Fruit fly (Drosophila melanogaster): ENCODE results near the gene CG14563.

The CG14563 gene

dm6 chr3L:21832203-21833160 lies 9.7 kb downstream of the CG14563 start, which contains the start of the genes CG7148 and Nopp140 (continued):
- TF ChIP-seq ewg (GFP tag; optimal IDR thresholded peaks at IDR 0.05): peak; percentile 38
- no peak for TF ChIP-seq gcm2 (GFP tag; optimal IDR thresholded peaks at IDR 0.05)
- peak; percentile 12 for TF ChIP-seq kah (GFP tag; optimal IDR thresholded peaks at IDR 0.05)
- no peak for TF ChIP-seq CG12104 (GFP tag; optimal IDR thresholded peaks at IDR 0.05)
- TF ChIP-seq CG17361 (GFP tag; IDR thresholded peaks at IDR 0.05): peak; percentile 47; the same call in 1 of the 3 replicates
- no peak for TF ChIP-seq abd-A (tag; optimal IDR thresholded peaks at IDR 0.05)
- peak; percentile 50 for TF ChIP-seq CG4282 (GFP tag; optimal IDR thresholded peaks at IDR 0.05)
- no peak for TF ChIP-seq CG7556 (GFP tag; optimal IDR thresholded peaks at IDR 0.05)
- no peak for TF ChIP-seq Doc2 (GFP tag; IDR thresholded peaks at IDR 0.05)
- peak; percentile 64 for TF ChIP-seq Fer1 (GFP tag; optimal IDR thresholded peaks at IDR 0.05)
- peak; percentile 72 for TF ChIP-seq PHDP (tag; optimal IDR thresholded peaks at IDR 0.05)
- TF ChIP-seq ems (GFP tag; optimal IDR thresholded peaks at IDR 0.05): peak; percentile 60
- peak; percentile 61 for TF ChIP-seq CoRest (tag; optimal IDR thresholded peaks at IDR 0.05)
- peak; percentile 55 for TF ChIP-seq CG3281 (GFP tag; optimal IDR thresholded peaks at IDR 0.05)
- TF ChIP-seq Dek (tag; optimal IDR thresholded peaks at IDR 0.05): peak; percentile 46
- no peak for TF ChIP-seq CG5180 (GFP tag; optimal IDR thresholded peaks at IDR 0.05)
- TF ChIP-seq sc (optimal IDR thresholded peaks at IDR 0.05): no peak
- no peak for TF ChIP-seq sc (GFP tag; optimal IDR thresholded peaks at IDR 0.05)
- peak; percentile 91 for TF ChIP-seq Rfx (GFP tag; IDR thresholded peaks at IDR 0.05)
- TF ChIP-seq CG8388 (GFP tag; optimal IDR thresholded peaks at IDR 0.05): peak; percentile 49
- peak; percentile 70 for TF ChIP-seq CG12942 (GFP tag; optimal IDR thresholded peaks at IDR 0.05)
- TF ChIP-seq CG9797 (GFP tag; optimal IDR thresholded peaks at IDR 0.05): peak; percentile 14
- no peak for TF ChIP-seq Jarid2 (GFP tag; optimal IDR thresholded peaks at IDR 0.05)
- TF ChIP-seq Stat92E (GFP tag; optimal IDR thresholded peaks at IDR 0.05): no peak
- no peak for TF ChIP-seq hkb (optimal IDR thresholded peaks at IDR 0.05)
- TF ChIP-seq hkb (GFP tag; IDR thresholded peaks at IDR 0.05): peak; percentile 57
- no peak for TF ChIP-seq lov (optimal IDR thresholded peaks at IDR 0.05)
- peak; percentile 54; the same call in 1 of the 3 replicates for TF ChIP-seq lov (GFP tag; IDR thresholded peaks at IDR 0.05)
- no peak for TF ChIP-seq CG7963 (GFP tag; IDR thresholded peaks at IDR 0.05; ENCODE audit: partially characterized antibody)
- TF ChIP-seq Eip74EF (GFP tag; optimal IDR thresholded peaks at IDR 0.05): no peak
- peak; percentile 34; the same call in 1 of the 2 replicates for TF ChIP-seq rib (GFP tag; IDR thresholded peaks at IDR 0.05)
- TF ChIP-seq wek (GFP tag; optimal IDR thresholded peaks at IDR 0.05): peak; percentile 100
- no peak for TF ChIP-seq nau (GFP tag; optimal IDR thresholded peaks at IDR 0.05)
- TF ChIP-seq NC2α (GFP tag; optimal IDR thresholded peaks at IDR 0.05): no peak
- TF ChIP-seq NK7.1 (GFP tag; optimal IDR thresholded peaks at IDR 0.05): no peak
- peak; percentile 51; the same call in 1 of the 2 replicates for TF ChIP-seq ttk (GFP tag; IDR thresholded peaks at IDR 0.05)
- TF ChIP-seq Gug (GFP tag; IDR thresholded peaks at IDR 0.05): peak; percentile 68; the same call in 3 of the 4 replicates
- no peak for TF ChIP-seq Deaf1 (tag; optimal IDR thresholded peaks at IDR 0.05)
- peak; percentile 44 for TF ChIP-seq Atf3 (GFP tag; optimal IDR thresholded peaks at IDR 0.05)
- TF ChIP-seq phol (tag; optimal IDR thresholded peaks at IDR 0.05): peak; percentile 59
- TF ChIP-seq tap (tag; optimal IDR thresholded peaks at IDR 0.05): peak; percentile 22
- TF ChIP-seq Oli (tag; optimal IDR thresholded peaks at IDR 0.05): peak; percentile 32
- peak; percentile 51 for TF ChIP-seq Sry-δ (GFP tag; optimal IDR thresholded peaks at IDR 0.05)
- TF ChIP-seq kni (GFP tag; optimal IDR thresholded peaks at IDR 0.05): no peak
- peak; percentile 24; the same call in 1 of the 2 replicates for TF ChIP-seq Adf1 (GFP tag; IDR thresholded peaks at IDR 0.05)
- no peak for TF ChIP-seq CG31365 (tag; optimal IDR thresholded peaks at IDR 0.05)
- no peak; the same call in 2 of the 3 replicates for TF ChIP-seq knrl (GFP tag; IDR thresholded peaks at IDR 0.05; ENCODE audit: partially characterized antibody)
- peak; percentile 38 to 62 for TF ChIP-seq Pdp1 (GFP tag; optimal IDR thresholded peaks at IDR 0.05)

Data from whole organism, embryonic.